Worm (Caenorhabditis elegans) whole organism, L4 larva: ENCODE results near the gene D1046.2.

Source experiments
- lin-39 ChIP-seq: fragments of 150-350 bp; optimal IDR thresholded peaks from 2 replicates; lab custom pipeline; 2014; ENCODE audit warnings: missing biosample characterization, missing genetic modification reagents, missing genetic modification characterization
- skn-1 ChIP-seq: fragments of 150-350 bp; optimal IDR thresholded peaks from 2 replicates; lab custom pipeline; 2014; ENCODE audit warnings: missing biosample characterization, missing genetic modification characterization
- unc-39 ChIP-seq: sonication (generic microtip); optimal IDR thresholded peaks from 2 replicates; lab custom pipeline; 2017; ENCODE audit warnings: missing biosample characterization, missing genetic modification characterization
- unc-62 ChIP-seq, 3 experiments: fragments of 150-350 bp in 1 of 3; sonication (generic microtip); optimal IDR thresholded peaks in 2 of 3; peaks in 1 of 3; 1 replicate in 1 of 3; 2 replicates in 2 of 3; lab custom pipeline; 2014 to 2017; ENCODE audit warnings: missing biosample characterization in 3 of 3, missing genetic modification characterization in 3 of 3, missing genetic modification reagents in 3 of 3, missing genotype in 1 of 3

DNA sequence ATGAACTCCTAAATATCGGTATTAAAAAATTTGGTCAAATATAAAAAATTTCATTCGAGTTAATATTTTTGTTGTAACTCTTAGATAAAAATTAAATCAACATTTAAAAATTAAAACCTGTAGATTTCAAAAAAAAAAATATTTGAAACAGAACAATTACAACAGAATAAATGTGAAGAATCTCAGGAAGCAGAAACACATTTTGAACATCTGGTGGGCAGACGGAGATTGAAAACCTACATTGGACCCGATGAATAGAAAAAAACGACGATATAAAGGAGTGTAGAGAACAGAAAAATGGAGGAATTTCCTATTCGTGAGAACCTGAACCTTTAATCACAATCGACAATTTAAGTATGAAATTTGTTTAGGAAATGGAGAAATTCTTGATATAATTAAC is 1.7 kb downstream of the D1046.2 start:
- TF ChIP-seq unc-39 (tag; lab: Kevin White, UChicago) = no peak
- no peak for TF ChIP-seq lin-39 (tag; lab: Kevin White, UChicago)
- TF ChIP-seq unc-62 (GFP tag; optimal IDR thresholded peaks at IDR 0.05 in 1 of 2; lab: Kevin White, UChicago) = no peak
- TF ChIP-seq unc-62 (tag; optimal IDR thresholded peaks at IDR 0.05; lab: Kevin White, UChicago) = no peak
- no peak for TF ChIP-seq skn-1 (tag; lab: Kevin White, UChicago)
